Fruit fly (Drosophila melanogaster): ENCODE measurements around the gene CG31643.
A peak's percentile ranks its signal among the peaks of the same experiment; 100 is the strongest.

Gene CG31643

DNA sequence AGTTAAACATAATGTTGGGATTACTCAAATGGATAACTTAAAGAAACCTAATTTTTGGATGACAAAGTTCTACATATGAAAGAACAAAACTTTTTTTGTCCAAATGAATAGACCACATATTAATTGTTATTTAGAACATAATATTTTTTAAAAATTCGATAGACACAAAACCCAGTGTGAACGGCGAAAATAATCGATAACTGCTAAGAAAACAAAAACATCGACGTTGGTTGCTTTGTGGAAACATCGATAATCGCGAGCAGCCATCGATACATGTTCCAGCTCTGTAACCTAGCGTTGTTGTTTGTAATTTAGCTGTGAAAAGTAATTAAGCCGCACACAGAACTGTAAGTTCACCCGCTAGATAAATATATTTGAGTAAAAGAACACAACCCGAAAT, 12.7 kb downstream of the CG31643 start, which contains the start of gene CG9135 (continued):
- TF ChIP-seq caup (GFP tag; optimal IDR thresholded peaks at IDR 0.05; ENCODE audit: severe bottlenecking) (no peak), Fer1 (GFP tag; optimal IDR thresholded peaks at IDR 0.05) (no peak), chm (GFP tag; IDR thresholded peaks at IDR 0.05) (no peak), HmgZ (tag; optimal IDR thresholded peaks at IDR 0.05) (peak; percentile 23), pan (optimal IDR thresholded peaks at IDR 0.05) (no peak), pan (GFP tag; optimal IDR thresholded peaks at IDR 0.05 in 1 of 2, IDR thresholded peaks at IDR 0.05 in 1 of 2) (no peak), mirr (GFP tag; optimal IDR thresholded peaks at IDR 0.05) (no peak), HmgD (GFP tag; optimal IDR thresholded peaks at IDR 0.05) (no peak), pzg (GFP tag; optimal IDR thresholded peaks at IDR 0.05) (peak; percentile 86), CrebB (tag; optimal IDR thresholded peaks at IDR 0.05) (no peak), Hmr (GFP tag; optimal IDR thresholded peaks at IDR 0.05) (no peak), CG13287 (GFP tag; IDR thresholded peaks at IDR 0.05; ENCODE audit: partially characterized antibody) (peak; percentile 99), Abd-B (GFP tag; optimal IDR thresholded peaks at IDR 0.05) (no peak), row (GFP tag; IDR thresholded peaks at IDR 0.05) (peak; percentile 59), CG4854 (GFP tag; optimal IDR thresholded peaks at IDR 0.05) (no peak), CG14710 (tag; optimal IDR thresholded peaks at IDR 0.05) (peak; percentile 88), Rfx (GFP tag; IDR thresholded peaks at IDR 0.05) (peak; percentile 62), chinmo (GFP tag; IDR thresholded peaks at IDR 0.05; ENCODE audit: partially characterized antibody) (peak; percentile 98), CG2129 (GFP tag; IDR thresholded peaks at IDR 0.05; ENCODE audit: partially characterized antibody) (peak; percentile 90), CG34422 (GFP tag; IDR thresholded peaks at IDR 0.05) (peak; percentile 6; the same call in 1 of the 3 replicates), sna (GFP tag; IDR thresholded peaks at IDR 0.05; ENCODE audit: partially characterized antibody) (peak; percentile 98), CG17186 (GFP tag; optimal IDR thresholded peaks at IDR 0.05) (no peak), PHDP (tag; optimal IDR thresholded peaks at IDR 0.05) (no peak), unc-4 (GFP tag; IDR thresholded peaks at IDR 0.05; ENCODE audit: partially characterized antibody) (peak; percentile 99), knrl (GFP tag; IDR thresholded peaks at IDR 0.05; ENCODE audit: partially characterized antibody) (peak; percentile 98), CG17829 (tag; optimal IDR thresholded peaks at IDR 0.05) (peak; percentile 34)

DNA sequence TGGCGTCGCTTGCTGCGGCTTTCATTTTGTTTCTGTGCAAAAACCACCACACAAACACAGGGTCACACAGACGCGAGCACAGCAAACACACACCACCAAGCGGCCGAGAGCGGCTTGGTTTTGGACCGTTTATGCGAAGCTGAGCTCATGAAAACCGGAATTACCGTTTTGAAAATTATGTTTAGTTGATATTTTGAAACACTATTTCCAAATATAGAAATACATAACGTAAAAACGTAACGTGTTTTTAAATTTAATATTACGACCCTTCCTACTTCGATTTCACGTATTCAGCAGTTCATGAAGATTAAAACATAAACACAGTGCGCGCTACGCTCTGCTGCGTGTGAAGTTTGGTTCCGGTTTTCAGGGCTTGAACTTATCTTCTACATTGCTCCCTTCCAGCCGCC, 13.3 kb downstream of the CG31643 start:
- TF ChIP-seq Sin3A (optimal IDR thresholded peaks at IDR 0.05) (no peak), CG16813 (GFP tag; IDR thresholded peaks at IDR 0.05; ENCODE audit: partially characterized antibody) (no peak), org-1 (GFP tag; optimal IDR thresholded peaks at IDR 0.05) (peak; percentile 96), yki (optimal IDR thresholded peaks at IDR 0.05) (no peak), CG15514 (GFP tag; optimal IDR thresholded peaks at IDR 0.05) (peak; percentile 93), CG9215 (GFP tag; IDR thresholded peaks at IDR 0.05) (peak; percentile 50), Med (GFP tag) (peak; percentile 100), CG2129 (GFP tag; IDR thresholded peaks at IDR 0.05; ENCODE audit: partially characterized antibody) (no peak), HmgD (GFP tag; optimal IDR thresholded peaks at IDR 0.05) (peak; percentile 69), mld (GFP tag; IDR thresholded peaks at IDR 0.05; ENCODE audit: partially characterized antibody) (no peak), lab (GFP tag; optimal IDR thresholded peaks at IDR 0.05) (peak; percentile 98), CG2116 (GFP tag; optimal IDR thresholded peaks at IDR 0.05) (peak; percentile 55), unc-4 (GFP tag; IDR thresholded peaks at IDR 0.05; ENCODE audit: partially characterized antibody) (no peak), CG14965 (GFP tag; optimal IDR thresholded peaks at IDR 0.05; ENCODE audit: borderline replicate concordance) (peak; percentile 62), bowl (GFP tag; IDR thresholded peaks at IDR 0.05) (peak; percentile 90), E2f2 (GFP tag; IDR thresholded peaks at IDR 0.05) (peak; percentile 80), hkb (optimal IDR thresholded peaks at IDR 0.05) (no peak), hkb (GFP tag; IDR thresholded peaks at IDR 0.05) (peak; percentile 99), slou (GFP tag; optimal IDR thresholded peaks at IDR 0.05) (peak; percentile 72), chm (GFP tag; IDR thresholded peaks at IDR 0.05) (peak; percentile 97), p53 (GFP tag; optimal IDR thresholded peaks at IDR 0.05) (peak; percentile 90), CG31365 (tag; optimal IDR thresholded peaks at IDR 0.05) (peak; percentile 91), Awh (GFP tag; IDR thresholded peaks at IDR 0.05) (peak; percentile 89), Fer2 (tag; optimal IDR thresholded peaks at IDR 0.05) (peak; percentile 91), trh (GFP tag; optimal IDR thresholded peaks at IDR 0.05) (peak; percentile 57), CG4404 (GFP tag; IDR thresholded peaks at IDR 0.05) (peak; percentile 41; the same call in 1 of the 2 replicates), CG16863 (GFP tag; optimal IDR thresholded peaks at IDR 0.05) (peak; percentile 95), CG10209 (GFP tag; optimal IDR thresholded peaks at IDR 0.05) (peak; percentile 94)

All from whole organism, embryonic.